Fruit fly (Drosophila melanogaster) whole organism, wandering third instar larva: ENCODE data around the gene mgr.

Source experiments
- Abd-B ChIP-seq: fragments of >200 bp; optimal IDR thresholded peaks from 2 replicates; lab custom pipeline; 2017; ENCODE audit warnings: missing biosample characterization, missing genetic modification characterization
- CG32264 ChIP-seq: fragments of 200-800 bp; sonication (Bioruptor generic); optimal IDR thresholded peaks from 2 replicates; lab custom pipeline; 2016; ENCODE audit warnings: missing biosample characterization, missing genetic modification characterization
- CG9705 ChIP-seq: fragments of 200-800 bp; sonication (Bioruptor generic); optimal IDR thresholded peaks from 2 replicates; lab custom pipeline; 2018; ENCODE audit warnings: missing biosample characterization, mild to moderate bottlenecking, missing genetic modification characterization
- CrebA ChIP-seq: fragments of 200-800 bp; sonication (Bioruptor generic); optimal IDR thresholded peaks from 2 replicates; lab custom pipeline; 2016; ENCODE audit warnings: missing biosample characterization, mild to moderate bottlenecking, missing genetic modification characterization, borderline replicate concordance
- Dfd ChIP-seq: fragments of >200 bp; optimal IDR thresholded peaks from 2 replicates; lab custom pipeline; 2017; ENCODE audit warnings: missing biosample characterization, missing genetic modification characterization
- Dif ChIP-seq: fragments of 200-275, 200-300 bp; sonication (Bioruptor generic); optimal IDR thresholded peaks from 2 replicates; lab custom pipeline; 2018; ENCODE audit warnings: missing biosample characterization, missing genetic modification characterization; ENCODE audit not compliant: partially characterized antibody
- GATAd ChIP-seq: sonication (Bioruptor generic); optimal IDR thresholded peaks from 2 replicates; lab custom pipeline; 2016; ENCODE audit warnings: missing biosample characterization, missing genetic modification characterization
- HLH106 ChIP-seq: fragments of 200-800 bp; optimal IDR thresholded peaks from 3 replicates; lab custom pipeline; 2019; ENCODE audit warnings: missing biosample characterization, mild to moderate bottlenecking, missing genetic modification characterization, moderate library complexity
- Hnf4 ChIP-seq: fragments of 200-800 bp; sonication (Bioruptor generic); optimal IDR thresholded peaks from 2 replicates; lab custom pipeline; 2016; ENCODE audit warnings: missing biosample characterization, mild to moderate bottlenecking, missing genetic modification characterization
- Hr78 ChIP-seq: fragments of >200 bp; optimal IDR thresholded peaks from 2 replicates; lab custom pipeline; 2017; ENCODE audit warnings: missing biosample characterization, missing genetic modification characterization
- Hr83 ChIP-seq: fragments of 200-300 bp; sonication (Bioruptor generic); optimal IDR thresholded peaks from 2 replicates; lab custom pipeline; 2016; ENCODE audit warnings: missing biosample characterization, mild to moderate bottlenecking, missing genetic modification characterization, moderate library complexity; ENCODE audit not compliant: poor library complexity, severe bottlenecking
- Jra ChIP-seq: sonication (Bioruptor generic); optimal IDR thresholded peaks from 2 replicates; lab custom pipeline; 2016; ENCODE audit warnings: missing biosample characterization, missing genetic modification characterization
- Mio ChIP-seq: sonication (Bioruptor generic); optimal IDR thresholded peaks from 2 replicates; lab custom pipeline; 2016; ENCODE audit warnings: missing biosample characterization, missing genetic modification characterization
- Myc ChIP-seq: fragments of >200 bp; optimal IDR thresholded peaks from 2 replicates; lab custom pipeline; 2017
- N ChIP-seq: fragments of >200 bp; optimal IDR thresholded peaks from 2 replicates; lab custom pipeline; 2018; ENCODE audit warnings: missing biosample characterization, missing external identifiers, missing genetic modification characterization
- OdsH ChIP-seq: fragments of 200-800 bp; sonication (Bioruptor generic); optimal IDR thresholded peaks from 2 replicates; lab custom pipeline; 2016; ENCODE audit warnings: missing biosample characterization, mild to moderate bottlenecking, missing genetic modification characterization
- Rel ChIP-seq, 2 experiments: fragments of 200-800 bp; sonication (Bioruptor generic) in 1 of 2; optimal IDR thresholded peaks; 2 replicates in 1 of 2; 3 replicates in 1 of 2; lab custom pipeline; 2016 to 2019; ENCODE audit warnings: mild to moderate bottlenecking in 2 of 2, missing biosample characterization in 2 of 2, missing genetic modification characterization in 2 of 2, moderate library complexity in 1 of 2
- Sp1 ChIP-seq: fragments of 200-800 bp; sonication (Bioruptor generic); optimal IDR thresholded peaks from 3 replicates; lab custom pipeline; 2019; ENCODE audit warnings: missing biosample characterization, mild to moderate bottlenecking, missing genetic modification characterization, moderate library complexity
- Vsx2 ChIP-seq: fragments of 200-300, 225-300 bp; sonication (Bioruptor generic); optimal IDR thresholded peaks from 2 replicates; lab custom pipeline; 2018; ENCODE audit warnings: missing biosample characterization, missing genetic modification characterization; ENCODE audit not compliant: partially characterized antibody
- br ChIP-seq: fragments of 200-800 bp; sonication (Bioruptor generic); optimal IDR thresholded peaks from 2 replicates; lab custom pipeline; 2016; ENCODE audit warnings: missing biosample characterization, missing genetic modification characterization
- brk ChIP-seq: fragments of 200-800 bp; sonication (Bioruptor generic); optimal IDR thresholded peaks from 2 replicates; lab custom pipeline; 2016; ENCODE audit warnings: missing biosample characterization, mild to moderate bottlenecking, missing genetic modification characterization
- dl ChIP-seq, 2 experiments: fragments of 175-275, 200-275 bp in 1 of 2; fragments of 200-275 bp in 1 of 2; sonication (Bioruptor generic); optimal IDR thresholded peaks; lab custom pipeline; 2018; ENCODE audit warnings: mild to moderate bottlenecking in 2 of 2, missing biosample characterization in 2 of 2, missing genetic modification characterization in 2 of 2, moderate library complexity in 2 of 2; ENCODE audit not compliant: partially characterized antibody in 2 of 2, insufficient read depth in 1 of 2
- dmrt93B ChIP-seq: fragments of 200-800 bp; sonication (Bioruptor generic); optimal IDR thresholded peaks from 2 replicates; lab custom pipeline; 2018; ENCODE audit warnings: missing biosample characterization, mild to moderate bottlenecking, missing genetic modification characterization
- ey ChIP-seq: fragments of 200-800 bp; sonication (Bioruptor generic); optimal IDR thresholded peaks from 2 replicates; lab custom pipeline; 2016; ENCODE audit warnings: missing biosample characterization, missing genetic modification characterization
- foxo ChIP-seq, 2 experiments: fragments of 200-800 bp; sonication (Bioruptor generic); optimal IDR thresholded peaks; 2 replicates in 1 of 2; 3 replicates in 1 of 2; lab custom pipeline; 2016 to 2017; ENCODE audit warnings: missing biosample characterization in 2 of 2, missing genetic modification characterization in 2 of 2
- fru ChIP-seq: fragments of 200-800 bp; sonication (Bioruptor generic); optimal IDR thresholded peaks from 3 replicates; lab custom pipeline; 2016; ENCODE audit warnings: missing biosample characterization, mild to moderate bottlenecking, missing genetic modification characterization
- h ChIP-seq: fragments of 200-800 bp; sonication (Bioruptor generic); optimal IDR thresholded peaks from 3 replicates; lab custom pipeline; 2016; ENCODE audit warnings: missing biosample characterization, mild to moderate bottlenecking, missing genetic modification characterization
- jim ChIP-seq: fragments of 175-275, 200-325 bp; sonication (Bioruptor generic); optimal IDR thresholded peaks from 2 replicates; lab custom pipeline; 2016; ENCODE audit warnings: missing biosample characterization, mild to moderate bottlenecking, missing genetic modification characterization
- lola ChIP-seq: fragments of >200 bp; optimal IDR thresholded peaks from 2 replicates; lab custom pipeline; 2017; ENCODE audit warnings: missing biosample characterization, missing genetic modification characterization
- pan ChIP-seq: fragments of >200 bp; optimal IDR thresholded peaks from 2 replicates; lab custom pipeline; 2017
- psq ChIP-seq: fragments of 200-800 bp; sonication (Bioruptor generic); optimal IDR thresholded peaks from 3 replicates; lab custom pipeline; 2017; ENCODE audit warnings: missing biosample characterization, mild to moderate bottlenecking, missing genetic modification characterization, moderate library complexity
- rgr ChIP-seq: fragments of 200-800 bp; sonication (Bioruptor generic); optimal IDR thresholded peaks from 3 replicates; lab custom pipeline; 2016; ENCODE audit warnings: missing biosample characterization, mild to moderate bottlenecking, missing genetic modification characterization
- sage ChIP-seq: fragments of 200-800 bp; sonication (Bioruptor generic); optimal IDR thresholded peaks from 2 replicates; lab custom pipeline; 2016; ENCODE audit warnings: missing biosample characterization, mild to moderate bottlenecking, missing genetic modification characterization
- sv ChIP-seq: fragments of 200-800 bp; sonication (Bioruptor generic); optimal IDR thresholded peaks from 3 replicates; lab custom pipeline; 2016; ENCODE audit warnings: missing biosample characterization, missing genetic modification characterization
- tai ChIP-seq: sonication (Bioruptor generic); optimal IDR thresholded peaks from 2 replicates; lab custom pipeline; 2016; ENCODE audit warnings: missing biosample characterization, missing genetic modification characterization
- usp ChIP-seq: fragments of >200 bp; optimal IDR thresholded peaks from 2 replicates; lab custom pipeline; 2017; ENCODE audit warnings: missing biosample characterization, missing genetic modification characterization
- woc ChIP-seq: sonication (Bioruptor generic); optimal IDR thresholded peaks from 2 replicates; lab custom pipeline; 2016; ENCODE audit warnings: missing biosample characterization, mild to moderate bottlenecking, missing genetic modification characterization

mgr gene

dm6 chr3R:11449688-11450087 is 40.0 kb upstream of the mgr start:
- TF ChIP-seq sv, result no peak
- TF ChIP-seq Mio, result no peak
- peak; percentile 59 for TF ChIP-seq CrebA
- peak; percentile 25 for TF ChIP-seq Vsx2
- TF ChIP-seq Sp1 (GFP tag; lab: Kevin White, UChicago), result peak; percentile 64
- no peak for TF ChIP-seq dl (GFP tag; optimal IDR thresholded peaks at IDR 0.05; lab: Kevin White, UChicago; ENCODE audit: insufficient read depth in 1 of 2, partially characterized antibody in 2 of 2)
- TF ChIP-seq Myc (lab: Kevin White, UChicago), result no peak
- peak; percentile 90 for TF ChIP-seq psq (GFP tag; lab: Kevin White, UChicago)
- peak; percentile 50 for TF ChIP-seq brk
- no peak for TF ChIP-seq h (GFP tag; lab: Kevin White, UChicago)
- TF ChIP-seq Rel (GFP tag; optimal IDR thresholded peaks at IDR 0.05; lab: Kevin White, UChicago), result no peak
- TF ChIP-seq Rel (tag; optimal IDR thresholded peaks at IDR 0.05; lab: Kevin White, UChicago), result peak; percentile 15
- TF ChIP-seq jim (GFP tag; lab: Kevin White, UChicago), result peak; percentile 72
- TF ChIP-seq br (GFP tag; lab: Kevin White, UChicago), result no peak
- TF ChIP-seq Dif, result peak; percentile 13
- TF ChIP-seq, all 38 proteins: peak for 8

dm6 chr3R:11441038-11441437 is 31.4 kb upstream of the mgr start:
- peak; percentile 93 for TF ChIP-seq Dfd (GFP tag; lab: Kevin White, UChicago)
- TF ChIP-seq usp, result no peak
- TF ChIP-seq sage (GFP tag; lab: Kevin White, UChicago), result no peak

- TF ChIP-seq jim (GFP tag; lab: Kevin White, UChicago) (no peak), sv (no peak), Abd-B (GFP tag; lab: Kevin White, UChicago) (no peak), br (GFP tag; lab: Kevin White, UChicago) (no peak), Hnf4 (GFP tag; lab: Kevin White, UChicago) (no peak)
These were observed 27.9 kb upstream of the mgr start, which contains the start of gene CG17230 for dm6 chr3R:11437528-11437927. Gene CG17230 (plus strand): TSS chr3R:11437785.

- TF ChIP-seq CG9705 (GFP tag; lab: Kevin White, UChicago) (peak; percentile 60), Rel (GFP tag; optimal IDR thresholded peaks at IDR 0.05; lab: Kevin White, UChicago) (no peak), Rel (tag; optimal IDR thresholded peaks at IDR 0.05; lab: Kevin White, UChicago) (peak; percentile 92), fru (no peak), Abd-B (GFP tag; lab: Kevin White, UChicago) (no peak), pan (lab: Kevin White, UChicago) (no peak), rgr (GFP tag; lab: Kevin White, UChicago) (no peak), HLH106 (tag; lab: Kevin White, UChicago) (peak; percentile 31), foxo (GFP tag; optimal IDR thresholded peaks at IDR 0.05; lab: Kevin White, UChicago) (peak in 1 of 2 experiments; percentile 47), CG32264 (GFP tag; lab: Kevin White, UChicago) (peak; percentile 7), Myc (lab: Kevin White, UChicago) (peak; percentile 19), usp (no peak), psq (GFP tag; lab: Kevin White, UChicago) (peak; percentile 17), tai (GFP tag; lab: Kevin White, UChicago) (no peak), h (GFP tag; lab: Kevin White, UChicago) (peak; percentile 38), Hr78 (no peak), woc (GFP tag; lab: Kevin White, UChicago) (no peak), jim (GFP tag; lab: Kevin White, UChicago) (no peak), dmrt93B (GFP tag; lab: Kevin White, UChicago) (no peak), N (GFP tag; lab: Kevin White, UChicago) (no peak), CrebA (no peak), Dif (no peak), dl (GFP tag; optimal IDR thresholded peaks at IDR 0.05; lab: Kevin White, UChicago; ENCODE audit: insufficient read depth in 1 of 2, partially characterized antibody in 2 of 2) (no peak), Hnf4 (GFP tag; lab: Kevin White, UChicago) (no peak), Sp1 (GFP tag; lab: Kevin White, UChicago) (peak; percentile 13), brk (no peak), lola (GFP tag; lab: Kevin White, UChicago) (no peak), OdsH (GFP tag; lab: Kevin White, UChicago) (no peak), Dfd (GFP tag; lab: Kevin White, UChicago) (no peak), GATAd (GFP tag; lab: Kevin White, UChicago) (no peak), ey (GFP tag; lab: Kevin White, UChicago) (peak; percentile 59), Hr83 (GFP tag; lab: Kevin White, UChicago) (no peak), br (GFP tag; lab: Kevin White, UChicago) (no peak), Jra (no peak), sv (peak; percentile 11)
These were observed 26.0 kb upstream of the mgr start, which contains the start of the genes Exd2 and CG5281 for dm6 chr3R:11435537-11436234. Gene Exd2 (minus strand): TSS chr3R:11435703. Gene CG5281 (plus strand): TSS chr3R:11435850.
